Worm (Caenorhabditis elegans): Measurements from ENCODE around the gene lgx-1.

lgx-1 gene

ce11 chrX:5514346-5514745, 24.0 kb downstream of the lgx-1 start:
- TF ChIP-seq cebp-1 (GFP tag; IDR thresholded peaks at IDR 0.05): peak; percentile 32; the same call in 1 of the 2 replicates
- TF ChIP-seq cebp-1 (tag; optimal IDR thresholded peaks at IDR 0.05): peak; percentile 72
- no peak for TF ChIP-seq ztf-26 (tag; optimal IDR thresholded peaks at IDR 0.05)
- TF ChIP-seq F22D6.2 (tag; optimal IDR thresholded peaks at IDR 0.05): no peak

DNA sequence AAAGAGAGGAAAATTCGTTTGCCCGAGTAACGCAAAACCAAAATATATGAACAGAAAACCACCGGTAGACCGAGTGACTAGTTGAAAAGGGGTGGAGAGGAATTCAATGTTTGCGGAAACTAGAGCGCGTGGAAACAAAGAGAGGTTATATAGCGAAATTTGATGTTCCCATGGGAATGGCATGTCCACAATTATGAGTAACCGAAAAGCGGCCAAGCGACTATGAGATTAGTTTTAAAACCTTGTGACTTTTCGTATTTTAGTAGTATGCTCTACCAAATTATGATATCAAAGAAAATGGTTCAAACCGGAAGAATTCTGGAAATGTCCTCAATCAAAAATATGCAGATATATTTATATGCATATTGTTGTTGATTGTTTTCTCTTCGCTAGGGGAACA, 25.6 kb downstream of the lgx-1 start:
- TF ChIP-seq F10E7.11 (tag; optimal IDR thresholded peaks at IDR 0.05): no peak
- no peak for TF ChIP-seq gei-17 (GFP tag; optimal IDR thresholded peaks at IDR 0.05)
- no peak for TF ChIP-seq athp-1 (tag; optimal IDR thresholded peaks at IDR 0.05)
- no peak for TF ChIP-seq ets-4 (GFP tag; optimal IDR thresholded peaks at IDR 0.05)
- TF ChIP-seq cebp-1 (GFP tag; IDR thresholded peaks at IDR 0.05): no peak
- no peak for TF ChIP-seq cebp-1 (tag; optimal IDR thresholded peaks at IDR 0.05)
- no peak for TF ChIP-seq F52B5.7 (tag; optimal IDR thresholded peaks at IDR 0.05)
- TF ChIP-seq F23B12.7 (tag; optimal IDR thresholded peaks at IDR 0.05; ENCODE audit: insufficient read depth): no peak
- TF ChIP-seq K11D2.4 (GFP tag; IDR thresholded peaks at IDR 0.05): no peak
- TF ChIP-seq nfya-2 (GFP tag; IDR thresholded peaks at IDR 0.05): no peak
- no peak for TF ChIP-seq aptf-2 (GFP tag; conservative IDR thresholded peaks at IDR 0.05)
- TF ChIP-seq bed-1 (GFP tag; IDR thresholded peaks at IDR 0.05): no peak
- no peak for TF ChIP-seq Y67H2A.10 (GFP tag; conservative IDR thresholded peaks at IDR 0.05)
- TF ChIP-seq fkh-3 (tag; optimal IDR thresholded peaks at IDR 0.05): no peak
- no peak for TF ChIP-seq F49E8.2 (tag; optimal IDR thresholded peaks at IDR 0.05; ENCODE audit: insufficient read depth)
- no peak for TF ChIP-seq B0261.1 (tag; optimal IDR thresholded peaks at IDR 0.05)
- TF ChIP-seq mcd-1 (GFP tag; IDR thresholded peaks at IDR 0.05): no peak
- no peak for TF ChIP-seq ceh-100 (GFP tag; IDR thresholded peaks at IDR 0.05)

- TF ChIP-seq lin-26 (GFP tag; IDR thresholded peaks at IDR 0.05) (no peak), nfyb-1 (GFP tag; IDR thresholded peaks at IDR 0.05) (no peak), lir-1 (GFP tag; conservative IDR thresholded peaks at IDR 0.05) (no peak), let-526 (GFP tag; IDR thresholded peaks at IDR 0.05) (no peak), bed-1 (GFP tag; IDR thresholded peaks at IDR 0.05) (no peak), cebp-1 (GFP tag; IDR thresholded peaks at IDR 0.05) (no peak), cebp-1 (tag; optimal IDR thresholded peaks at IDR 0.05) (no peak), xnd-1 (tag; optimal IDR thresholded peaks at IDR 0.05) (no peak), hlh-12 (tag; optimal IDR thresholded peaks at IDR 0.05) (no peak), F57C9.4 (tag; optimal IDR thresholded peaks at IDR 0.05) (no peak), madf-6 (GFP tag; IDR thresholded peaks at IDR 0.05) (no peak)
Measured at ce11 chrX:5512227-5512626, 26.1 kb downstream of the lgx-1 start, which contains the start of gene T23F2.3. Gene T23F2.3 (minus strand): TSS chrX:5512327.

- TF ChIP-seq nhr-80 (tag; optimal IDR thresholded peaks at IDR 0.05) (peak; percentile 22), B0019.2 (GFP tag; conservative IDR thresholded peaks at IDR 0.05) (no peak), ccch-3 (GFP tag; optimal IDR thresholded peaks at IDR 0.05) (no peak), egrh-3 (GFP tag; IDR thresholded peaks at IDR 0.05) (no peak), zfh-2 (GFP tag; conservative IDR thresholded peaks at IDR 0.05) (peak; percentile 58), hmg-20 (GFP tag; IDR thresholded peaks at IDR 0.05) (no peak), bed-2 (GFP tag; IDR thresholded peaks at IDR 0.05) (0 out of 2 replicates have a peak, but pooled peaks have one; percentile 9), ekl-4 (GFP tag; IDR thresholded peaks at IDR 0.05) (no peak), tbx-9 (tag; optimal IDR thresholded peaks at IDR 0.05; ENCODE audit: borderline replicate concordance) (no peak), cebp-1 (GFP tag; IDR thresholded peaks at IDR 0.05) (no peak), cebp-1 (tag; optimal IDR thresholded peaks at IDR 0.05) (no peak), dpl-1 (GFP tag; optimal IDR thresholded peaks at IDR 0.05) (no peak)
Measured at ce11 chrX:5509114-5509877, 29.0 kb downstream of the lgx-1 start.
